Fruit fly (Drosophila melanogaster): ENCODE data around the gene Ect3.

DNA sequence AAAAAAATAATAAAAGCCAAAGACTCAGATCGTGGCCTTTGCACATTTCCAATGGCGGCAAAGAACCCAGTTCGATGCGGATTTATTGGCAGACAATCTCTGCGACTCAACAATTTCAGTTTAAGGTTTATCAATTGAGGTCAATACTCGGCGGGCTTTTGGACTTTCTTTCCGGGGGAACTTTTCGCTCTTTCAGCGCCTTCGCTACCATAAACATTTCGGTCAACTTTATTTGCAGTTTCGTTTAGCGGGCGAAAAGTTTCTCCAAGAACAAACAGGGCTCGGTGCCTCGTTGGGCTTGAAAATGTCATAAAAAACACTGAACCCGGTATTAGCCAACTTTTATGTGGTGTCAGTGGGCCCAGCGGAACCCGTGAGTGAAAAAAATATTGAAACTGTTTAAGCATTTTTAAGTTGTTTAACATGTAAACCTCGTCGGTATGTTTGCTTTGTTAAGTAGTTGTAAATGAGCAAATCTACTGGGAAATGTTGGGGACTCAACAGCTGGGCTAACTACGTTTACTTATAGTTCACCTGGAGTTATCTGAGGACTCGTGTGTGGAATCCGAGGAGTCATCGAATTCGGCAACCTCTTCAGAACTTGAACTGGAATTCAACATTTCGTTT lies 7.4 kb upstream of the Ect3 start:
- no peak for TF ChIP-seq pan (optimal IDR thresholded peaks at IDR 0.05)
- no peak for TF ChIP-seq CG8478 (optimal IDR thresholded peaks at IDR 0.05)
- no peak for TF ChIP-seq Dll (optimal IDR thresholded peaks at IDR 0.05)
